Fruit fly (Drosophila melanogaster) S2 (cell line): Measurements from ENCODE around the gene Pdh.

Source experiments
- CG8478 ChIP-seq: fragments of >200 bp; optimal IDR thresholded peaks from 2 replicates; lab custom pipeline; 2018
- CTCF ChIP-seq, 2 experiments: fragments of >200 bp; optimal IDR thresholded peaks; 2 replicates each; lab custom pipeline; 2018

dm6 chr3L:16357187-16357728 is 3.2 kb upstream of the Pdh start:
- TF ChIP-seq CG8478 (lab: Kevin White, UChicago) (no peak), CTCF (optimal IDR thresholded peaks at IDR 0.05; lab: Kevin White, UChicago) (no peak)
